Fruit fly (Drosophila melanogaster): ENCODE data around the gene mnb.

Gene mnb

dm6 chrX:17880269-17880889, 6.6 kb downstream of the mnb start (continued):
- TF ChIP-seq Bteb2 (GFP tag; optimal IDR thresholded peaks at IDR 0.05) (peak; percentile 93), CG10654 (GFP tag; optimal IDR thresholded peaks at IDR 0.05) (peak; percentile 85), yki (optimal IDR thresholded peaks at IDR 0.05) (no peak), Pdp1 (GFP tag; optimal IDR thresholded peaks at IDR 0.05) (peak; percentile 95 to 97), Hand (GFP tag; optimal IDR thresholded peaks at IDR 0.05) (peak; percentile 84), tll (GFP tag; optimal IDR thresholded peaks at IDR 0.05) (no peak), Ssrp (tag; optimal IDR thresholded peaks at IDR 0.05) (peak; percentile 92), CrebB (tag; optimal IDR thresholded peaks at IDR 0.05) (peak; percentile 95), MBD-R2 (GFP tag; IDR thresholded peaks at IDR 0.05) (peak; percentile 85), Tbp (GFP tag; optimal IDR thresholded peaks at IDR 0.05) (no peak), salm (tag; optimal IDR thresholded peaks at IDR 0.05) (peak; percentile 94), so (GFP tag; IDR thresholded peaks at IDR 0.05) (peak; percentile 95), crc (GFP tag; optimal IDR thresholded peaks at IDR 0.05) (peak; percentile 94), ind (GFP tag; optimal IDR thresholded peaks at IDR 0.05) (peak; percentile 95), pnt (GFP tag; optimal IDR thresholded peaks at IDR 0.05) (peak; percentile 95), CG4730 (GFP tag; IDR thresholded peaks at IDR 0.05) (peak; percentile 94), CG3995 (GFP tag; optimal IDR thresholded peaks at IDR 0.05) (peak; percentile 74), trh (GFP tag; optimal IDR thresholded peaks at IDR 0.05) (peak; percentile 76), HmgD (GFP tag; optimal IDR thresholded peaks at IDR 0.05) (peak; percentile 57), sna (GFP tag; IDR thresholded peaks at IDR 0.05; ENCODE audit: partially characterized antibody) (no peak), gcm2 (GFP tag; optimal IDR thresholded peaks at IDR 0.05) (peak; percentile 92), Lpt (GFP tag; optimal IDR thresholded peaks at IDR 0.05) (no peak), CG8765 (GFP tag; IDR thresholded peaks at IDR 0.05) (peak; percentile 83), Usf (GFP tag; optimal IDR thresholded peaks at IDR 0.05) (peak; percentile 91), CG30020 (tag; optimal IDR thresholded peaks at IDR 0.05) (peak; percentile 60), Dip3 (GFP tag; optimal IDR thresholded peaks at IDR 0.05) (peak; percentile 97), vfl (GFP tag; optimal IDR thresholded peaks at IDR 0.05) (peak; percentile 93), HHEX (GFP tag; optimal IDR thresholded peaks at IDR 0.05) (peak; percentile 91), fd3F (GFP tag; optimal IDR thresholded peaks at IDR 0.05) (peak; percentile 91), CG18619 (GFP tag; optimal IDR thresholded peaks at IDR 0.05) (peak; percentile 93), tio (GFP tag; optimal IDR thresholded peaks at IDR 0.05) (peak; percentile 92), CTCF (GFP tag; optimal IDR thresholded peaks at IDR 0.05) (peak; percentile 66), Blimp-1 (GFP tag; optimal IDR thresholded peaks at IDR 0.05) (peak; percentile 88), CG6654 (GFP tag; optimal IDR thresholded peaks at IDR 0.05) (peak; percentile 81), gfzf (GFP tag; optimal IDR thresholded peaks at IDR 0.05) (no peak), CG13123 (GFP tag; optimal IDR thresholded peaks at IDR 0.05) (peak; percentile 88), oc (tag; optimal IDR thresholded peaks at IDR 0.05) (peak; percentile 97), NK7.1 (GFP tag; optimal IDR thresholded peaks at IDR 0.05) (peak; percentile 93), dysf (GFP tag; IDR thresholded peaks at IDR 0.05) (peak; percentile 97), zen2 (GFP tag; IDR thresholded peaks at IDR 0.05; ENCODE audit: partially characterized antibody) (no peak), exex (tag; optimal IDR thresholded peaks at IDR 0.05) (peak; percentile 78), CG11696 (GFP tag; IDR thresholded peaks at IDR 0.05) (peak; percentile 76), CG32772 (GFP tag; IDR thresholded peaks at IDR 0.05) (peak; percentile 97), CG8089 (GFP tag; optimal IDR thresholded peaks at IDR 0.05) (peak; percentile 84), hth (optimal IDR thresholded peaks at IDR 0.05) (no peak), CoRest (tag; optimal IDR thresholded peaks at IDR 0.05) (peak; percentile 96), Gug (GFP tag; IDR thresholded peaks at IDR 0.05) (peak; percentile 98), fu2 (GFP tag; optimal IDR thresholded peaks at IDR 0.05) (peak; percentile 95), psq (GFP tag; optimal IDR thresholded peaks at IDR 0.05) (peak; percentile 72), CG11085 (GFP tag; IDR thresholded peaks at IDR 0.05) (peak; percentile 95), MESR4 (GFP tag; optimal IDR thresholded peaks at IDR 0.05) (peak; percentile 49), da (GFP tag; optimal IDR thresholded peaks at IDR 0.05) (peak; percentile 80)

Measured in whole organism, embryonic.